Worm (Caenorhabditis elegans): ENCODE measurements around the gene srh-92.

srh-92 gene

ce11 chrV:7490340-7490739, 29.5 kb upstream of the srh-92 start, which contains the start of gene srbc-9:
Gene srbc-9 (minus strand): TSS chrV:7490440.
- no peak for TF ChIP-seq B0310.2 (tag; optimal IDR thresholded peaks at IDR 0.05)
- no peak for TF ChIP-seq hnd-1 (tag; optimal IDR thresholded peaks at IDR 0.05)
- TF ChIP-seq scrt-1 (GFP tag; IDR thresholded peaks at IDR 0.05) = no peak
- TF ChIP-seq F13C5.2 (tag; optimal IDR thresholded peaks at IDR 0.05) = no peak
- no peak for TF ChIP-seq sea-1 (GFP tag; conservative IDR thresholded peaks at IDR 0.05)
- TF ChIP-seq tbx-37 (GFP tag; conservative IDR thresholded peaks at IDR 0.05) = no peak
- TF ChIP-seq ceh-13 (GFP tag; optimal IDR thresholded peaks at IDR 0.05) = no peak
- no peak for TF ChIP-seq flt-1 (GFP tag; IDR thresholded peaks at IDR 0.05)
- TF ChIP-seq hmbx-1 (tag; optimal IDR thresholded peaks at IDR 0.05) = no peak

ce11 chrV:7487518-7487917, 26.7 kb upstream of the srh-92 start, which contains the start of gene srbc-7:
Gene srbc-7 (minus strand): TSS chrV:7487618.
- TF ChIP-seq ama-1 (optimal IDR thresholded peaks at IDR 0.05) (no peak), hmbx-1 (tag; optimal IDR thresholded peaks at IDR 0.05) (no peak), tbx-37 (GFP tag; conservative IDR thresholded peaks at IDR 0.05) (no peak), tbx-11 (GFP tag; IDR thresholded peaks at IDR 0.05) (no peak), flt-1 (GFP tag; IDR thresholded peaks at IDR 0.05) (no peak), scrt-1 (GFP tag; IDR thresholded peaks at IDR 0.05) (no peak), aly-1 (tag; optimal IDR thresholded peaks at IDR 0.05) (no peak), ceh-36 (tag; optimal IDR thresholded peaks at IDR 0.05) (no peak), ets-7 (tag; optimal IDR thresholded peaks at IDR 0.05) (no peak), tra-4 (tag; optimal IDR thresholded peaks at IDR 0.05) (no peak)

- TF ChIP-seq hnd-1 (tag; optimal IDR thresholded peaks at IDR 0.05) = no peak
- TF ChIP-seq ets-7 (tag; optimal IDR thresholded peaks at IDR 0.05) = no peak
- TF ChIP-seq B0310.2 (tag; optimal IDR thresholded peaks at IDR 0.05) = no peak
- no peak for TF ChIP-seq F13C5.2 (tag; optimal IDR thresholded peaks at IDR 0.05)
- no peak for TF ChIP-seq ama-1 (optimal IDR thresholded peaks at IDR 0.05)
- TF ChIP-seq tbx-11 (GFP tag; IDR thresholded peaks at IDR 0.05) = no peak
- no peak for TF ChIP-seq sea-1 (GFP tag; conservative IDR thresholded peaks at IDR 0.05)
- TF ChIP-seq pes-1 (GFP tag; IDR thresholded peaks at IDR 0.05) = no peak
- no peak for TF ChIP-seq tra-4 (tag; optimal IDR thresholded peaks at IDR 0.05)
Measured at ce11 chrV:7485000-7485399, 24.2 kb upstream of the srh-92 start, which contains the start of gene srbc-8. Gene srbc-8 (minus strand): TSS chrV:7485100.

ce11 chrV:7480949-7481348, 20.2 kb upstream of the srh-92 start, which contains the start of gene C18B10.6:
Gene C18B10.6 (minus strand): TSS chrV:7481049.
- TF ChIP-seq hnd-1 (tag; optimal IDR thresholded peaks at IDR 0.05) (no peak), flt-1 (GFP tag; IDR thresholded peaks at IDR 0.05) (no peak), B0310.2 (tag; optimal IDR thresholded peaks at IDR 0.05) (no peak), tra-4 (tag; optimal IDR thresholded peaks at IDR 0.05) (no peak), sea-1 (GFP tag; conservative IDR thresholded peaks at IDR 0.05) (no peak), F13C5.2 (tag; optimal IDR thresholded peaks at IDR 0.05) (no peak), pes-1 (GFP tag; IDR thresholded peaks at IDR 0.05) (no peak), tbx-37 (GFP tag; conservative IDR thresholded peaks at IDR 0.05) (no peak), ceh-13 (GFP tag; optimal IDR thresholded peaks at IDR 0.05) (no peak), tbx-11 (GFP tag; IDR thresholded peaks at IDR 0.05) (no peak), ceh-36 (tag; optimal IDR thresholded peaks at IDR 0.05) (no peak), ets-7 (tag; optimal IDR thresholded peaks at IDR 0.05) (no peak), aly-1 (tag; optimal IDR thresholded peaks at IDR 0.05) (no peak), hmbx-1 (tag; optimal IDR thresholded peaks at IDR 0.05) (no peak), scrt-1 (GFP tag; IDR thresholded peaks at IDR 0.05) (no peak), ama-1 (optimal IDR thresholded peaks at IDR 0.05) (no peak)

- no peak for TF ChIP-seq hnd-1 (tag; optimal IDR thresholded peaks at IDR 0.05)
- TF ChIP-seq ceh-13 (GFP tag; optimal IDR thresholded peaks at IDR 0.05) = no peak
- no peak for TF ChIP-seq tbx-11 (GFP tag; IDR thresholded peaks at IDR 0.05)
- no peak for TF ChIP-seq tbx-37 (GFP tag; conservative IDR thresholded peaks at IDR 0.05)
- no peak for TF ChIP-seq F13C5.2 (tag; optimal IDR thresholded peaks at IDR 0.05)
- no peak for TF ChIP-seq pes-1 (GFP tag; IDR thresholded peaks at IDR 0.05)
- no peak for TF ChIP-seq ceh-36 (tag; optimal IDR thresholded peaks at IDR 0.05)
- no peak for TF ChIP-seq flt-1 (GFP tag; IDR thresholded peaks at IDR 0.05)
- TF ChIP-seq hmg-4 (GFP tag; optimal IDR thresholded peaks at IDR 0.05) = no peak
- no peak for TF ChIP-seq B0310.2 (tag; optimal IDR thresholded peaks at IDR 0.05)
- no peak for TF ChIP-seq hmbx-1 (tag; optimal IDR thresholded peaks at IDR 0.05)
- TF ChIP-seq ama-1 (optimal IDR thresholded peaks at IDR 0.05) = no peak
- TF ChIP-seq scrt-1 (GFP tag; IDR thresholded peaks at IDR 0.05) = no peak
- TF ChIP-seq tra-4 (tag; optimal IDR thresholded peaks at IDR 0.05) = no peak
- no peak for TF ChIP-seq ets-7 (tag; optimal IDR thresholded peaks at IDR 0.05)
- no peak for TF ChIP-seq sea-1 (GFP tag; conservative IDR thresholded peaks at IDR 0.05)
Measured at ce11 chrV:7478404-7478803, 17.6 kb upstream of the srh-92 start, which contains the start of gene str-190. Gene str-190 (minus strand): TSS chrV:7478504.

- TF ChIP-seq tbx-11 (GFP tag; IDR thresholded peaks at IDR 0.05) (no peak), ceh-36 (tag; optimal IDR thresholded peaks at IDR 0.05) (no peak), flt-1 (GFP tag; IDR thresholded peaks at IDR 0.05) (no peak), aly-1 (tag; optimal IDR thresholded peaks at IDR 0.05) (no peak), hnd-1 (tag; optimal IDR thresholded peaks at IDR 0.05) (no peak), ceh-13 (GFP tag; optimal IDR thresholded peaks at IDR 0.05) (no peak), hmbx-1 (tag; optimal IDR thresholded peaks at IDR 0.05) (no peak)
Measured at ce11 chrV:7476766-7477165, 16.0 kb upstream of the srh-92 start, which contains the start of gene srh-125. Gene srh-125 (minus strand): TSS chrV:7476866.

- TF ChIP-seq ama-1 (optimal IDR thresholded peaks at IDR 0.05) (no peak), scrt-1 (GFP tag; IDR thresholded peaks at IDR 0.05) (no peak), aly-1 (tag; optimal IDR thresholded peaks at IDR 0.05) (no peak), flt-1 (GFP tag; IDR thresholded peaks at IDR 0.05) (no peak)
Measured at ce11 chrV:7472815-7473214, 12.0 kb upstream of the srh-92 start, which contains the start of gene str-28. Gene str-28 (minus strand): TSS chrV:7472915.

- TF ChIP-seq F13C5.2 (tag; optimal IDR thresholded peaks at IDR 0.05) (peak; percentile 47), ets-7 (tag; optimal IDR thresholded peaks at IDR 0.05) (no peak), aly-1 (tag; optimal IDR thresholded peaks at IDR 0.05) (peak; percentile 3), ama-1 (optimal IDR thresholded peaks at IDR 0.05) (no peak), tbx-37 (GFP tag; conservative IDR thresholded peaks at IDR 0.05) (peak; percentile 62; the same call in 1 of the 2 replicates)
Measured at ce11 chrV:7465509-7465908, 4.7 kb upstream of the srh-92 start, which contains the start of gene F25E5.1. Gene F25E5.1 (plus strand): TSS chrV:7465884.
